Worm (Caenorhabditis elegans): Measurements from ENCODE around the gene ZK546.4.

The ZK546.4 gene

DNA sequence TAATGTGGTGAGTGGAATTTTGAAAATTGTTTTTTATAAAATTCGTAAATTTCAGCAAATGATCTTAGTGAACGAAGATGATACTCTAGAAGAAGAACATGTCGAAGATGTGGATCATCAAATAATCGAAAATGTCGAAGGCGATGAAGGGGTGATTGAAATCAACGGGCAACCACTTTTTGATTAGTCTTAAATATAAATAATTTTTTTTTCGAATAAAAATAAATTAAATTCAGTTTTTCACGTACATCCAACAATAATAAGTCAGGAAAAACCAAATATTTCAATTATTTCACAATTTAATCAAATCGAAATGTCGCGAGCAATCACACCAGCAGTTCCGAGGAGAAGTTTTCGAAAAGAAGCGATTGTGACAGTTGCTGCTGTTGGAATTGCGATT is at the start of gene ZK546.4:
ZK546.4 (plus strand) TSS at position 301 of the 400 bp plus-strand sequence.
- TF ChIP-seq R02D3.7 (tag; optimal IDR thresholded peaks at IDR 0.05), result no peak
- TF ChIP-seq mbf-1 (tag; optimal IDR thresholded peaks at IDR 0.05), result no peak
- no peak for TF ChIP-seq ceh-82 (tag; optimal IDR thresholded peaks at IDR 0.05)

DNA sequence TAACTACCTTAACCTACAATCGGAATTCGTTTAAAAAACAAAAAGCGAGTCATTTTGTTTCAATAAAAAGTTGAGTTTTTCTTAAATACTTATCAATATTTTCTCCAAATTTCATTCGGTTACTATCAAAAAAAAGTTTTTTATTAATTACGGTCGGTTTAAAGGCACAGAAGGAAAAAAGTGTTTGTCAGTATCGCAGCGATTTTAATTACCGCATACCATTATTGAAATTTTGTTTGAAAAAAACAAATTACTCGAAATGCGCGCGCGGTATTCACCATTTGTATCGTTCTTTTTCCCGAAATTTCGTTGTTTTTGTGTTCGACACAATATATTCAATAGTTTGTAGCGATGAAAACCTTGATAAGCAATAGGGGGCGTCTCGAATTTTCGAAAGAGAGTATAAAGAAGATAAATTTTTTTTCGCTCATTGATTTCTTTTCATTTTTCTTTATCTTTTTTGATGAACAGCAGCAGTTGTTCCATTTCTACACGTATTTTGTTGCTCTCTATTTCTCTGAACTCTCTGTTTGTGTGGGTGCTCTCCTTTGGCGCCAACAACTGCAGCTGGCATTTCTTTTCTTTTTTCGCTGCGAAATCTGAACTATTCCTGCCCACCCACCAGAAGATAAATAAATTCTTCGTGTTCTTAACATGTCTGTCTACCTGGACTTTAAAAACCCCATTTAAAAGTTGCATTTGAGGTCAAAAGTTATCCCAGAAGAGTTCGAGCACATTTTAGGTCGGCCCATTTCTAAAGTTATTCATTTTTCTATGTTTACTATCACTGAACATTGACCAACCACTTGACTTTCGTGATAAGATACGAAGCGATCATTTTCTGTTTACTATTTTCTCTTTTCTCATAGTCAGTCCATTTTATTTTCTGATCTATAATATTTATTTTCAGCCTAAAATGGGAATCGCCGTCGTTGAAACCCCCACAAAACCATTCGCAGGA is 49.0 kb upstream of the ZK546.4 start, which contains the start of gene pgm-1:
pgm-1 (plus strand) TSS at position 911 of the 961 bp plus-strand sequence.
- TF ChIP-seq ztf-4 (tag; optimal IDR thresholded peaks at IDR 0.05) (no peak), elt-3 (tag; optimal IDR thresholded peaks at IDR 0.05) (no peak), mab-5 (tag; optimal IDR thresholded peaks at IDR 0.05) (no peak), ceh-82 (tag; optimal IDR thresholded peaks at IDR 0.05) (no peak), ama-1 (optimal IDR thresholded peaks at IDR 0.05) (peak; percentile 50), nhr-21 (tag; optimal IDR thresholded peaks at IDR 0.05) (no peak), blmp-1 (tag; optimal IDR thresholded peaks at IDR 0.05; ENCODE audit: insufficient read depth) (no peak), sem-4 (tag; optimal IDR thresholded peaks at IDR 0.05) (no peak), lin-13 (GFP tag; optimal IDR thresholded peaks at IDR 0.05) (no peak), nhr-77 (tag; optimal IDR thresholded peaks at IDR 0.05) (no peak), nhr-12 (tag; optimal IDR thresholded peaks at IDR 0.05) (no peak), ztf-11 (tag; optimal IDR thresholded peaks at IDR 0.05) (no peak), unc-39 (tag; optimal IDR thresholded peaks at IDR 0.05) (no peak), mdl-1 (tag; optimal IDR thresholded peaks at IDR 0.05) (no peak), fos-1 (tag; optimal IDR thresholded peaks at IDR 0.05) (peak; percentile 15), nhr-10 (tag; optimal IDR thresholded peaks at IDR 0.05) (no peak), gmeb-1 (tag; optimal IDR thresholded peaks at IDR 0.05) (no peak), elt-1 (tag; optimal IDR thresholded peaks at IDR 0.05) (no peak), F13H6.1 (tag; optimal IDR thresholded peaks at IDR 0.05) (peak; percentile 52), zag-1 (tag; optimal IDR thresholded peaks at IDR 0.05) (no peak), skn-1 (tag; optimal IDR thresholded peaks at IDR 0.05) (no peak), mbf-1 (tag; optimal IDR thresholded peaks at IDR 0.05) (no peak), snpc-4 (tag; optimal IDR thresholded peaks at IDR 0.05) (no peak), C34F6.9 (tag; optimal IDR thresholded peaks at IDR 0.05) (peak; percentile 70), nhr-129 (tag; optimal IDR thresholded peaks at IDR 0.05) (peak; percentile 33), ceh-16 (tag; optimal IDR thresholded peaks at IDR 0.05) (no peak), unc-55 (GFP tag; optimal IDR thresholded peaks at IDR 0.05) (peak; percentile 9), dmd-4 (tag; optimal IDR thresholded peaks at IDR 0.05) (no peak), R02D3.7 (tag; optimal IDR thresholded peaks at IDR 0.05) (no peak), lin-39 (tag; optimal IDR thresholded peaks at IDR 0.05) (no peak), nhr-23 (tag; optimal IDR thresholded peaks at IDR 0.05) (no peak), peb-1 (tag; optimal IDR thresholded peaks at IDR 0.05) (no peak), lsy-2 (tag; optimal IDR thresholded peaks at IDR 0.05) (peak in 1 of 2 experiments; percentile 23), nhr-25 (tag; optimal IDR thresholded peaks at IDR 0.05) (no peak), sma-9 (GFP tag; optimal IDR thresholded peaks at IDR 0.05) (peak; percentile 45), sma-9 (tag; optimal IDR thresholded peaks at IDR 0.05) (no peak), alr-1 (tag; optimal IDR thresholded peaks at IDR 0.05) (no peak), sma-3 (GFP tag; optimal IDR thresholded peaks at IDR 0.05) (no peak), nhr-11 (tag; optimal IDR thresholded peaks at IDR 0.05) (no peak), nhr-237 (tag; optimal IDR thresholded peaks at IDR 0.05) (no peak), lin-11 (tag; optimal IDR thresholded peaks at IDR 0.05) (no peak), nhr-6 (tag; optimal IDR thresholded peaks at IDR 0.05) (no peak), crh-2 (tag; optimal IDR thresholded peaks at IDR 0.05) (peak; percentile 53), ztf-1 (GFP tag; conservative IDR thresholded peaks at IDR 0.05) (no peak), aly-2 (tag; optimal IDR thresholded peaks at IDR 0.05) (no peak), egl-27 (tag; optimal IDR thresholded peaks at IDR 0.05) (no peak), unc-62 (GFP tag; optimal IDR thresholded peaks at IDR 0.05) (no peak), Y55F3AM.14 (GFP tag; optimal IDR thresholded peaks at IDR 0.05) (no peak), ZK546.5 (tag; optimal IDR thresholded peaks at IDR 0.05) (no peak)
